Fruit fly (Drosophila melanogaster) whole organism, embryonic: ENCODE results near the gene Twdlalpha.

Experiments used
- Bdp1 ChIP-seq: fragments of 200-800 bp; sonication (Bioruptor generic); optimal IDR thresholded peaks from 3 replicates; lab custom pipeline; 2016; ENCODE audit warnings: missing biosample characterization, missing genetic modification characterization
- Bteb2 ChIP-seq: fragments of 200-800 bp; sonication (Bioruptor generic); optimal IDR thresholded peaks from 2 replicates; lab custom pipeline; 2016; ENCODE audit warnings: missing biosample characterization, missing genetic modification characterization
- CG10543 ChIP-seq: fragments of 200-800 bp; sonication (Bioruptor generic); optimal IDR thresholded peaks from 3 replicates; lab custom pipeline; 2017; ENCODE audit warnings: missing biosample characterization, mild to moderate bottlenecking, missing genetic modification characterization, moderate library complexity
- CG10565 ChIP-seq: fragments of 200-800 bp; sonication (Bioruptor generic); optimal IDR thresholded peaks from 3 replicates; lab custom pipeline; 2016; ENCODE audit warnings: missing biosample characterization, mild to moderate bottlenecking, missing genetic modification characterization
- CG11696 ChIP-seq: fragments of 200-800 bp; sonication (Bioruptor generic); IDR thresholded peaks from 2 replicates; pipeline ENCODE4 v1.3.6; 2022; ENCODE audit warnings: missing biosample characterization, missing genetic modification characterization
- CG12236 ChIP-seq: fragments of 200-800 bp; sonication (Bioruptor generic); optimal IDR thresholded peaks from 2 replicates; lab custom pipeline; 2016; ENCODE audit warnings: missing biosample characterization, missing genetic modification characterization
- CG1233 ChIP-seq: fragments of 200-800 bp; sonication (Bioruptor generic); optimal IDR thresholded peaks from 4 replicates; lab custom pipeline; 2018; ENCODE audit warnings: missing biosample characterization, mild to moderate bottlenecking, missing genetic modification characterization
- CG15601 ChIP-seq: fragments of 200-800 bp; sonication (Bioruptor generic); optimal IDR thresholded peaks from 3 replicates; lab custom pipeline; 2019; ENCODE audit warnings: missing biosample characterization, mild to moderate bottlenecking, missing genetic modification characterization, moderate library complexity
- CG16813 ChIP-seq: fragments of 200-800 bp; sonication (Bioruptor generic); IDR thresholded peaks from 3 replicates; pipeline ENCODE4 v1.3.6; 2022; ENCODE audit warnings: missing biosample characterization, missing genetic modification characterization; ENCODE audit not compliant: partially characterized antibody
- CG17385 ChIP-seq: fragments of 200-800 bp; sonication (Bioruptor generic); optimal IDR thresholded peaks from 3 replicates; lab custom pipeline; 2018; ENCODE audit warnings: missing biosample characterization, mild to moderate bottlenecking, missing genetic modification characterization
- CG30020 ChIP-seq: fragments of 200-800 bp; optimal IDR thresholded peaks from 2 replicates; lab custom pipeline; 2019; ENCODE audit warnings: missing biosample characterization, mild to moderate bottlenecking, missing genetic modification characterization, moderate library complexity
- CG6791 ChIP-seq: fragments of 200-800 bp; sonication (Bioruptor generic); IDR thresholded peaks from 3 replicates; pipeline ENCODE4 v1.3.6; 2022; ENCODE audit warnings: missing biosample characterization, missing genetic modification characterization; ENCODE audit not compliant: partially characterized antibody
- CG6813 ChIP-seq: fragments of 200-800 bp; sonication (Bioruptor generic); optimal IDR thresholded peaks from 2 replicates; lab custom pipeline; 2017; ENCODE audit warnings: missing biosample characterization, missing genetic modification characterization, mild to moderate bottlenecking, moderate library complexity, missing genetic modification reagents
- CG7786 ChIP-seq: fragments of 200-800 bp; sonication (Bioruptor generic); optimal IDR thresholded peaks from 2 replicates; lab custom pipeline; 2016; ENCODE audit warnings: missing biosample characterization, missing genetic modification characterization
- CG8478 ChIP-seq: fragments of >200 bp; optimal IDR thresholded peaks from 2 replicates; lab custom pipeline; 2018
- CG8765 ChIP-seq: fragments of 200-800 bp; sonication (Bioruptor generic); IDR thresholded peaks from 2 replicates; pipeline ENCODE4 v1.3.6; 2022; ENCODE audit warnings: missing biosample characterization, missing genetic modification characterization
- Camta ChIP-seq: fragments of 200-800 bp; sonication (Bioruptor generic); optimal IDR thresholded peaks from 2 replicates; lab custom pipeline; 2016; ENCODE audit warnings: missing biosample characterization, missing genetic modification characterization
- Dfd ChIP-seq, 2 experiments: fragments of >200 bp; optimal IDR thresholded peaks; 2 replicates each; lab custom pipeline; 2017; ENCODE audit warnings: missing biosample characterization in 2 of 2, missing genetic modification characterization in 2 of 2
- E2f2 ChIP-seq: fragments of 200-800 bp; sonication (Bioruptor generic); IDR thresholded peaks from 2 replicates; pipeline ENCODE4 v1.3.6; 2022; ENCODE audit warnings: missing biosample characterization, missing genetic modification characterization
- Ets97D ChIP-seq: fragments of 200-800 bp; sonication (Bioruptor generic); optimal IDR thresholded peaks from 3 replicates; lab custom pipeline; 2016; ENCODE audit warnings: missing biosample characterization, missing genetic modification characterization
- HLH4C ChIP-seq: fragments of 200-800 bp; sonication (Bioruptor generic); IDR thresholded peaks from 3 replicates; pipeline ENCODE4 v1.3.6; 2022; ENCODE audit warnings: missing biosample characterization, missing genetic modification characterization; ENCODE audit not compliant: partially characterized antibody
- Hand ChIP-seq: fragments of 200-800 bp; sonication (Bioruptor generic); optimal IDR thresholded peaks from 2 replicates; lab custom pipeline; 2017; ENCODE audit warnings: mild to moderate bottlenecking, missing biosample characterization, missing genetic modification reagents, missing genetic modification characterization
- HmgD ChIP-seq: fragments of 200-800 bp; sonication (Bioruptor generic); optimal IDR thresholded peaks from 3 replicates; lab custom pipeline; 2016; ENCODE audit warnings: missing biosample characterization, missing genetic modification characterization
- Lim3 ChIP-seq: fragments of 200-800 bp; sonication (Bioruptor generic); IDR thresholded peaks from 2 replicates; pipeline ENCODE4 v1.3.6; 2022; ENCODE audit warnings: missing biosample characterization, missing genetic modification characterization
- MBD-R2 ChIP-seq: fragments of 200-800 bp; sonication (Bioruptor generic); IDR thresholded peaks from 2 replicates; pipeline ENCODE4 v1.3.6; 2022; ENCODE audit warnings: missing biosample characterization, missing genetic modification characterization
- MESR4 ChIP-seq: fragments of 200-800 bp; sonication (Bioruptor generic); optimal IDR thresholded peaks from 2 replicates; lab custom pipeline; 2018; ENCODE audit warnings: missing biosample characterization, mild to moderate bottlenecking, missing genetic modification characterization, moderate library complexity
- NC2α ChIP-seq: fragments of 200-800 bp; sonication (Bioruptor generic); optimal IDR thresholded peaks from 2 replicates; lab custom pipeline; 2016; ENCODE audit warnings: missing biosample characterization, missing genetic modification characterization
- NK7.1 ChIP-seq: fragments of 200-800 bp; sonication (Bioruptor generic); optimal IDR thresholded peaks from 3 replicates; lab custom pipeline; 2016; ENCODE audit warnings: missing biosample characterization, missing genetic modification characterization
- NfI ChIP-seq: fragments of 200-800 bp; sonication (Bioruptor generic); optimal IDR thresholded peaks from 3 replicates; lab custom pipeline; 2018; ENCODE audit warnings: missing biosample characterization, mild to moderate bottlenecking, missing genetic modification characterization, moderate library complexity
- Ravus ChIP-seq: fragments of 200-800 bp; sonication (Bioruptor generic); IDR thresholded peaks from 2 replicates; pipeline ENCODE4 v1.3.6; 2022; ENCODE audit warnings: missing biosample characterization, missing genetic modification characterization
- Scr ChIP-seq: fragments of 200-800 bp; sonication (Bioruptor generic); IDR thresholded peaks from 2 replicates; pipeline ENCODE4 v1.3.6; 2022; ENCODE audit warnings: missing biosample characterization, missing genetic modification characterization; ENCODE audit not compliant: partially characterized antibody
- Sry-β ChIP-seq: fragments of 200-800 bp; sonication (Bioruptor generic); optimal IDR thresholded peaks from 2 replicates; lab custom pipeline; 2018; ENCODE audit warnings: missing biosample characterization, mild to moderate bottlenecking, missing genetic modification characterization, moderate library complexity
- Taf1 ChIP-seq: fragments of 200-800 bp; sonication (Bioruptor generic); IDR thresholded peaks from 2 replicates; pipeline ENCODE4 v1.3.6; 2022; ENCODE audit warnings: missing biosample characterization, missing genetic modification characterization
- Vsx1 ChIP-seq: fragments of 200-800 bp; sonication (Bioruptor generic); optimal IDR thresholded peaks from 2 replicates; lab custom pipeline; 2017; ENCODE audit warnings: missing biosample characterization, mild to moderate bottlenecking, missing genetic modification characterization, missing genetic modification reagents
- ato ChIP-seq: fragments of 200-800 bp; sonication (Bioruptor generic); IDR thresholded peaks from 2 replicates; pipeline ENCODE4 v1.3.6; 2022; ENCODE audit warnings: missing biosample characterization, missing genetic modification characterization; ENCODE audit not compliant: partially characterized antibody
- cg ChIP-seq: fragments of 200-800 bp; sonication (Bioruptor generic); optimal IDR thresholded peaks from 3 replicates; lab custom pipeline; 2019; ENCODE audit warnings: missing biosample characterization, mild to moderate bottlenecking, missing genetic modification characterization, moderate library complexity
- crol ChIP-seq: fragments of 200-800 bp; sonication (Bioruptor generic); IDR thresholded peaks from 2 replicates; pipeline ENCODE4 v1.3.6; 2022; ENCODE audit warnings: missing biosample characterization, missing genetic modification characterization
- hb ChIP-seq: fragments of 200-800 bp; sonication (Bioruptor generic); IDR thresholded peaks from 3 replicates; pipeline ENCODE4 v1.3.6; 2022; ENCODE audit warnings: missing biosample characterization, missing genetic modification characterization; ENCODE audit not compliant: partially characterized antibody
- kah ChIP-seq: fragments of 200-800 bp; sonication (Bioruptor generic); optimal IDR thresholded peaks from 2 replicates; lab custom pipeline; 2018; ENCODE audit warnings: missing biosample characterization, mild to moderate bottlenecking, missing genetic modification characterization
- lmd ChIP-seq: fragments of 200-800 bp; sonication (Bioruptor generic); IDR thresholded peaks from 2 replicates; pipeline ENCODE4 v1.3.6; 2022; ENCODE audit warnings: missing biosample characterization, missing genetic modification characterization
- lov ChIP-seq, 2 experiments: fragments of 200-800 bp in 1 of 2; fragments of >200 bp in 1 of 2; sonication (Bioruptor generic) in 1 of 2; IDR thresholded peaks in 1 of 2; optimal IDR thresholded peaks in 1 of 2; 2 replicates in 1 of 2; 3 replicates in 1 of 2; pipeline versions ENCODE4 v1.3.6 to Lab custom; 2017 to 2022; ENCODE audit warnings: missing biosample characterization in 1 of 2, missing genetic modification characterization in 1 of 2
- maf-S ChIP-seq: fragments of 200-800 bp; sonication (Bioruptor generic); optimal IDR thresholded peaks from 2 replicates; lab custom pipeline; 2016; ENCODE audit warnings: missing biosample characterization, missing genetic modification characterization
- mirr ChIP-seq: fragments of 200-800 bp; sonication (Bioruptor generic); optimal IDR thresholded peaks from 3 replicates; lab custom pipeline; 2018; ENCODE audit warnings: missing biosample characterization, mild to moderate bottlenecking, missing genetic modification characterization
- org-1 ChIP-seq: fragments of 200-800 bp; sonication (Bioruptor generic); optimal IDR thresholded peaks from 2 replicates; lab custom pipeline; 2017; ENCODE audit warnings: missing biosample characterization, missing genetic modification characterization
- p53 ChIP-seq: fragments of 200-800 bp; sonication (Bioruptor generic); optimal IDR thresholded peaks from 2 replicates; lab custom pipeline; 2016; ENCODE audit warnings: missing biosample characterization, missing genetic modification characterization
- pfk ChIP-seq: fragments of 200-800 bp; sonication (Bioruptor generic); optimal IDR thresholded peaks from 2 replicates; lab custom pipeline; 2018; ENCODE audit warnings: missing biosample characterization, mild to moderate bottlenecking, missing genetic modification characterization, moderate library complexity
- sna ChIP-seq: fragments of 200-800 bp; sonication (Bioruptor generic); IDR thresholded peaks from 2 replicates; pipeline ENCODE4 v1.3.6; 2022; ENCODE audit warnings: missing biosample characterization, missing genetic modification characterization; ENCODE audit not compliant: partially characterized antibody
- so ChIP-seq: fragments of 200-800 bp; sonication (Bioruptor generic); IDR thresholded peaks from 3 replicates; pipeline ENCODE4 v1.3.6; 2022; ENCODE audit warnings: missing biosample characterization, missing genetic modification characterization

Twdlalpha gene

dm6 chrX:16791920-16792829 is 49.5 kb downstream of the Twdlalpha start, which contains the start of gene CG4768 (continued):
- TF ChIP-seq Ravus (GFP tag; lab: Robert Waterston, UW): no peak
- no peak for TF ChIP-seq kah (GFP tag; lab: Kevin White, UChicago)
- TF ChIP-seq Bteb2 (GFP tag; lab: Kevin White, UChicago): no peak
- TF ChIP-seq NfI (GFP tag; lab: Kevin White, UChicago): peak; percentile 19
- TF ChIP-seq sna (GFP tag; lab: Robert Waterston, UW): 0 out of 2 replicates have a peak, but pooled peaks have one; percentile 33
- no peak for TF ChIP-seq CG8765 (GFP tag; lab: Robert Waterston, UW)
- TF ChIP-seq lmd (GFP tag; lab: Robert Waterston, UW): no peak
- peak; percentile 86 for TF ChIP-seq cg (GFP tag; lab: Kevin White, UChicago)
- no peak for TF ChIP-seq NC2α (GFP tag; lab: Kevin White, UChicago)
- TF ChIP-seq E2f2 (GFP tag; lab: Robert Waterston, UW): peak; percentile 27; the same call in 1 of the 2 replicates
- no peak for TF ChIP-seq hb (GFP tag; lab: Robert Waterston, UW)
- no peak for TF ChIP-seq CG15601 (tag; lab: Kevin White, UChicago)
- TF ChIP-seq Sry-β: peak; percentile 14
- no peak for TF ChIP-seq CG11696 (GFP tag; lab: Robert Waterston, UW)
- TF ChIP-seq lov (optimal IDR thresholded peaks at IDR 0.05; lab: Kevin White, UChicago): no peak
- TF ChIP-seq lov (GFP tag; IDR thresholded peaks at IDR 0.05; lab: Robert Waterston, UW): no peak
- no peak for TF ChIP-seq Dfd (GFP tag; optimal IDR thresholded peaks at IDR 0.05; lab: Kevin White, UChicago)
- no peak for TF ChIP-seq org-1 (GFP tag; lab: Kevin White, UChicago)
- TF ChIP-seq crol (GFP tag; lab: Robert Waterston, UW): no peak
- no peak for TF ChIP-seq pfk (GFP tag; lab: Kevin White, UChicago)
- peak; percentile 30 for TF ChIP-seq CG10543 (GFP tag; lab: Kevin White, UChicago)
- no peak for TF ChIP-seq mirr (GFP tag; lab: Kevin White, UChicago)
- TF ChIP-seq Scr (GFP tag; lab: Robert Waterston, UW): no peak
- no peak for TF ChIP-seq CG16813 (GFP tag; lab: Robert Waterston, UW)
- TF ChIP-seq Lim3 (GFP tag; lab: Robert Waterston, UW): no peak
- TF ChIP-seq Bdp1 (GFP tag; lab: Kevin White, UChicago): no peak
- TF ChIP-seq CG6813 (GFP tag; lab: Kevin White, UChicago): no peak
- no peak for TF ChIP-seq maf-S (GFP tag; lab: Kevin White, UChicago)
- no peak for TF ChIP-seq CG1233 (GFP tag; lab: Kevin White, UChicago)
- TF ChIP-seq CG30020 (tag; lab: Kevin White, UChicago): no peak
- TF ChIP-seq HLH4C: no peak
- peak; percentile 90 for TF ChIP-seq CG17385
- TF ChIP-seq CG6791 (GFP tag; lab: Robert Waterston, UW): no peak
- no peak for TF ChIP-seq ato (GFP tag; lab: Robert Waterston, UW)
- no peak for TF ChIP-seq NK7.1 (GFP tag; lab: Kevin White, UChicago)
- no peak for TF ChIP-seq so
- peak; percentile 3 for TF ChIP-seq HmgD (GFP tag; lab: Kevin White, UChicago)
- peak; percentile 85 for TF ChIP-seq MESR4 (GFP tag; lab: Kevin White, UChicago)
- no peak for TF ChIP-seq CG7786 (GFP tag; lab: Kevin White, UChicago)
- TF ChIP-seq Vsx1 (GFP tag; lab: Kevin White, UChicago): no peak
- TF ChIP-seq MBD-R2 (GFP tag; lab: Robert Waterston, UW): peak; percentile 33; the same call in 1 of the 2 replicates
- TF ChIP-seq Hand: no peak
- TF ChIP-seq Taf1: no peak
- TF ChIP-seq Ets97D (GFP tag; lab: Kevin White, UChicago): no peak
- TF ChIP-seq Camta: no peak
- TF ChIP-seq CG8478: peak; percentile 71
- TF ChIP-seq p53 (GFP tag; lab: Kevin White, UChicago): no peak
- TF ChIP-seq CG12236 (GFP tag; lab: Kevin White, UChicago): no peak
- no peak for TF ChIP-seq CG10565
